Worm (Caenorhabditis elegans) whole organism, dauer: ENCODE data around the gene ugt-16.

Source experiments
- unc-62 ChIP-seq: sonication (generic microtip); optimal IDR thresholded peaks from 2 replicates; lab custom pipeline; 2017; ENCODE audit warnings: missing biosample characterization, missing genetic modification reagents, missing genetic modification characterization

The ugt-16 gene

ce11 chrV:12824777-12825176, at the start of gene ugt-16:
Gene ugt-16, plus strand, starts transcription at chrV:12825024.
- no peak for TF ChIP-seq unc-62 (GFP tag; lab: Kevin White, UChicago)

DNA sequence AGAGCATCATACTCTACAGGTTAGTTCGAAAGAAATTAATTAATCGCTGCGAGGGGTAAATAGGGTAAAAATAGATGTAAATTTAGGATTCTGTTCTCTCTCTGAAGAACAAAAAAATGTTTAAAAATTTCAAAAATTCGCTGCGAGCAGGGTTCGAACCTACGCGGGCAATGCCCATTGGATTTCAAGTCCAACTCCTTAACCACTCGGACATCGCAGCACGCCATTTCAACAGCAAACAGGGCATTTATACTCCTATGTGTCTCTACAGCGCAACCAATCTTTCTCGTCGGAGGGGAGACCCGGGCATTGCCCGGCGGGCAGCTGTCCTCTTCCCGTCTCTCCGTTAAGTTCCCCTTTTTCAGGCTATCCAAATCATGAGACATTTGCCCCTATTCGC, 44.6 kb upstream of the ugt-16 start:
- no peak for TF ChIP-seq unc-62 (GFP tag; lab: Kevin White, UChicago)

DNA sequence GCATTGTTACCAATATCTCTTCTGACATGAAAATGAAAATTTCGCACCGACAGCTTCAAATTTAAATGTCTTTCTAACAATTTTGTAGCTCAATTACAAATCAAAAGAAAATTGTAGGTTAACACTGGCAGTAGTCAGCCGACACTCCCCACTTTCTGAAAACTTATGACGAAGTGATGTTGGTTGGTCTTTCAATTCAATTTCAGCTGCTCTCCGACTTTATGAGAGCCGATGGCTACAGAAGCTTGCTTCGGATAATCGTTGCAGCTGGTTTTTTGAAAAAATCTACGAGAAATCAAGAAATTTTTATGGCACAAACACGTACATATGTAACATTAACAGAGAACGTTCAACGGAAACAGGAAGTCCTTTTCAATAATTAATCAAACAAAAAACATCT, 40.0 kb upstream of the ugt-16 start, which contains the start of gene sre-20:
Gene sre-20 (minus strand): TSS at position 101 of the 400 bp plus-strand sequence.
- no peak for TF ChIP-seq unc-62 (GFP tag; lab: Kevin White, UChicago)

DNA sequence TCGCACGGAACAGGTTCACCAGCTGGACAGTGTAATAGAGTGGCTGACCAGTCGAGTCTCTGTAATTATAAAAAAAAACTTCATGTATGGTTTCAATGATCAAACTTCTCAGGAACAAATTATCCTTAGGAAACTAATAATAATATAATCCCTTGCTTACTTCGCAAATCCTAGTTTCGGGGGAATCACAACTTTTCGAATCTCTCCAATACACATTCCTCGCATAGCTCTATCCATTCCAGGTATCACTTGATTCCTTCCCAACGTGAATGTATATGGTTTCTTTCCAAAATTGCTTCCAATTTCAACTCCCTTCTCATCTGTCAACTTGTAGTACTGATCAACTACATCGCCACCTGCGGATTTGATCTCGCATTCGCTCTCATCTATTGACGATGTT, 38.5 kb upstream of the ugt-16 start:
- no peak for TF ChIP-seq unc-62 (GFP tag; lab: Kevin White, UChicago)

DNA sequence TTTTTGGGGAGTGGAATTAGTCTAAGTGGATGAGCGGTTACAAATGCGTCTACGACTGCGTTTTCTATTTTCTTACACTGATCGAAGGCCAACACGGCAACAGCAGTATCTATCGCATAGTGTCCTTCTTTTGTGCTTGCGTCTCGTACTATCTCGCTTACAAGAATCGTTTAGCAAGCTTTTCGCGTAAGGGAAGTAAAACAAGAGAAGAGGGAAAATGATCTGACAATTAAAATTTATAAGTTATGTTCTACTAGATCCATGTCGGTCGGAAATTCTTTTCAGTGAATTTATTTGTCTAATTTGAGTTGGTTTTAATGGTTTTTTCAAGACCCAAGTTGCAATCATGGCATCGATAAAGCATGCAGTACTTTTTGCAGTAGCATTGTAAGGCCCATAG, 37.8 kb upstream of the ugt-16 start, which contains the start of gene fkb-4:
Gene fkb-4 (minus strand): TSS at position 101 of the 400 bp plus-strand sequence.
- no peak for TF ChIP-seq unc-62 (GFP tag; lab: Kevin White, UChicago)

DNA sequence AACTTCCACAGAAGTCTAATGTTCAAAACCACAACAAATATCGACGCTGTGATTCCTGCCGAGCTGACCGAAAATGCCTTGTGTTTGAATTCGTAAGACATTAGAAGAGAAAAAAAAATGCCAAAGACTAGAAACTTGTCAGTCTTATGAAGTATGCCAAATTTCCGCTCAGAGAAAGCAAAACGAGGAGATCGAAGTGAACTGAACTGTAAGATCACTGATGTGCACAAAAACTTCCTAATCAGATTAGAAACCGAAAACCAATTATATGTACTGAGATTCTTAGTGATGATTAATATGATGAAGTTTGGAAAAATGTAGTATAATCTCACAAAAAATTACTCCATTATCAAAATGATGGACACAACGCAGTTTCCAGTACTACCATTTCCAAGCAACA, 36.4 kb upstream of the ugt-16 start, which contains the start of gene srbc-44:
Gene srbc-44 (minus strand): TSS at position 101 of the 400 bp plus-strand sequence.
- no peak for TF ChIP-seq unc-62 (GFP tag; lab: Kevin White, UChicago)

- TF ChIP-seq unc-62 (GFP tag; lab: Kevin White, UChicago), result no peak
Observed at ce11 chrV:12790188-12790587, 34.6 kb upstream of the ugt-16 start, which contains the start of gene srbc-43. Gene srbc-43, minus strand, starts transcription at chrV:12790518.

DNA sequence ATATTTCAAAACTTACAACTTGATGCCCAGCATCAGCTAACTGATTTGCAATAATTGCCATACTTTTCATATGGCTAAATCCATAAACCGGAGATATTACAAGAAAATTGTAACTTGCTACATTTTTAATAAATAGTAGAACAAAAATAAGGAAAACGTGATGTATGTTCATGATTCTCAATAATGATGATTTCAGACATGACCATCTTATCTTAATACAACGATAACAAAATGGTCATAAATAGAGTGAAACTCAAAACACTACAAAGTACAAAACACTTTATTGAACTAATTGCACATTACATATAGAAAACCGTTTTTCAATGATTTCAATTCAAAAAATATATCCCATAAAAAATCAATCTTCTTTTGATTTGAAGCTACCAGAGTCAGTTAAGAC, 32.1 kb upstream of the ugt-16 start, which contains the start of gene ugt-5:
Gene ugt-5 (minus strand): TSS at position 214 of the 400 bp plus-strand sequence.
- no peak for TF ChIP-seq unc-62 (GFP tag; lab: Kevin White, UChicago)

DNA sequence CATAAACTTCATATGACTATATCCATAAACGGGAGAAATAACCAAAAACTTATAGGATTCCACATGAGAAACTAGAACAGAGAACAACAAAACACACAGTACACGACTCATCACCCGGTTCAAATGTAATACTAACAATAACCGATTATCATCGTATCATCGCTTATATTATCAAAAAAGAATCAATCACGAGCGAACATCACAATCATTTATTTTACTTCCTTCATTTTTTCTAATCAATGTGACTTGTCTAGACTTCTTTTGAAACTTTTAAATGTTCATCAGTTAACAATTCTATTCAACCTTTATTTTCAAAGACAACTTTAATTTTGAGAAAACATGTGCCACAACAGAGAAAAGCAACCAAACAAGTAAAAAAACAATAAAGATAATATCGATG, 29.6 kb upstream of the ugt-16 start, which contains the start of gene ugt-4:
Gene ugt-4 (minus strand): TSS at position 141 of the 400 bp plus-strand sequence.
- TF ChIP-seq unc-62 (GFP tag; lab: Kevin White, UChicago), result no peak

- no peak for TF ChIP-seq unc-62 (GFP tag; lab: Kevin White, UChicago)
Observed at ce11 chrV:12795927-12796326, 28.9 kb upstream of the ugt-16 start.

ce11 chrV:12796908-12797490, 27.8 kb upstream of the ugt-16 start:
- no peak for TF ChIP-seq unc-62 (GFP tag; lab: Kevin White, UChicago)

DNA sequence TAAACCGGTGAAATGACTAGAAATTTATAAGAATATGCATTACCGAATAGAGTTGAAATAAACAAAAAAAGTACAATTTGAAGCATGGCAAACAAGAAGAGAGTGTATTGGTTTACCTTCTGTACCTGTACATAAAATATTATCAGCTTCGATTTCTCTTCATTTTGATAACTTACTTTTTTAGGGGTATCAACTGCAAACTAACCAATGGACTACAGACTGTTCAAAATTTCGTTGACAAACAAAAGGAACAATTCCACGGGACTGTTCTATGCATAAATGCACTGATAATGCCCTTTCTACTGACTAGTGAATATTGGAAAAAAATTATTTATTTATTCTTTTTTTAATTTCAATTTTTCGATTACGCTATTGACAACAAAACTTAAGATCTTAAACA, 26.8 kb upstream of the ugt-16 start, which contains the start of gene ugt-6:
Gene ugt-6 (minus strand): TSS at position 233 of the 400 bp plus-strand sequence.
- TF ChIP-seq unc-62 (GFP tag; lab: Kevin White, UChicago), result no peak

ce11 chrV:12800171-12800570, 24.7 kb upstream of the ugt-16 start, which contains the start of gene ugt-3:
Gene ugt-3, minus strand, starts transcription at chrV:12800271.
- no peak for TF ChIP-seq unc-62 (GFP tag; lab: Kevin White, UChicago)

ce11 chrV:12803274-12803673, 21.6 kb upstream of the ugt-16 start, which contains the start of gene srbc-45:
Gene srbc-45, plus strand, starts transcription at chrV:12803574.
- TF ChIP-seq unc-62 (GFP tag; lab: Kevin White, UChicago), result no peak

ce11 chrV:12806190-12806589, 18.6 kb upstream of the ugt-16 start, which contains the start of gene ZC443.7:
Gene ZC443.7, plus strand, starts transcription at chrV:12806490.
- no peak for TF ChIP-seq unc-62 (GFP tag; lab: Kevin White, UChicago)

- no peak for TF ChIP-seq unc-62 (GFP tag; lab: Kevin White, UChicago)
Observed at ce11 chrV:12809876-12810275, 14.9 kb upstream of the ugt-16 start, which contains the start of gene ZC443.1. Gene ZC443.1, minus strand, starts transcription at chrV:12810080.

DNA sequence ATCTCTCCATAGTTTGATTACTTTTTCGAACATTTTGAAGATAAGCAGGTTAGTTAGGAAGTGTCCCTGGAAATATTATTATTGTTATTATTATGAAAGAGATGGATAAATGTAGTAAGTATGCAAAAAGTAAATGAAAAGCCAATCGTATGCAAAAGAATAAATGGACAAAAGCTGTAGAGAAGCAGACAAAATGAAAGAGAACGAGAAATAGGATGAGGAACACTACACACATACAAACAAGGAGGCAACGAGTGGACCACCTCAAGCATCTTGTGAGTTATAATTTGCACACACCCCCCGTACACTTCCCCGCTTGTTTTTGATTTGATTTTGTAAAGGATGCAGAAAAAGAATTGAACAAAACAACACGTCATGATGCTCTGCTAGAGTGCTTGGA, 13.7 kb upstream of the ugt-16 start, which contains the start of gene ZC443.2:
Gene ZC443.2 (minus strand): TSS at position 67 of the 400 bp plus-strand sequence.
- no peak for TF ChIP-seq unc-62 (GFP tag; lab: Kevin White, UChicago)
